Worm (Caenorhabditis elegans) whole organism, L1 larva: ENCODE data around the gene W03C9.1.

ENCODE experiments used
- C16A3.4 ChIP-seq: fragments of 150-350 bp; optimal IDR thresholded peaks from 2 replicates; lab custom pipeline; 2014; ENCODE audit warnings: missing biosample characterization, missing genetic modification characterization
- C34B4.2 ChIP-seq: sonication (generic microtip); optimal IDR thresholded peaks from 2 replicates; lab custom pipeline; 2017; ENCODE audit warnings: mild to moderate bottlenecking, missing genetic modification characterization, missing compliant biosample characterization
- F16B12.6 ChIP-seq: fragments of 150-350 bp; optimal IDR thresholded peaks from 2 replicates; lab custom pipeline; 2014; ENCODE audit warnings: missing biosample characterization, missing genetic modification characterization
- blmp-1 ChIP-seq: fragments of 150-350 bp; optimal IDR thresholded peaks from 2 replicates; lab custom pipeline; 2014; ENCODE audit warnings: missing biosample characterization, missing genetic modification characterization
- ceh-88 ChIP-seq: fragments of 200-800 bp; sonication (Bioruptor generic); IDR thresholded peaks from 2 replicates; pipeline ENCODE4 v1.3.6; 2022; ENCODE audit warnings: missing genetic modification characterization, missing compliant biosample characterization
- ceh-90 ChIP-seq: sonication (generic microtip); optimal IDR thresholded peaks from 2 replicates; lab custom pipeline; 2016; ENCODE audit warnings: missing genetic modification characterization, missing compliant biosample characterization
- ces-1 ChIP-seq: fragments of 150-350 bp; optimal IDR thresholded peaks from 2 replicates; lab custom pipeline; 2014; ENCODE audit warnings: missing biosample characterization, missing genetic modification reagents, missing genetic modification characterization
- dsc-1 ChIP-seq: sonication (generic microtip); optimal IDR thresholded peaks from 2 replicates; lab custom pipeline; 2016; ENCODE audit warnings: mild to moderate bottlenecking, missing genetic modification characterization, missing compliant biosample characterization
- efl-3 ChIP-seq: fragments of 200-800 bp; sonication (Bioruptor generic); optimal IDR thresholded peaks from 2 replicates; lab custom pipeline; 2018; ENCODE audit warnings: mild to moderate bottlenecking, missing genetic modification characterization, missing compliant biosample characterization
- hlh-4 ChIP-seq: sonication (generic microtip); optimal IDR thresholded peaks from 2 replicates; lab custom pipeline; 2016; ENCODE audit warnings: mild to moderate bottlenecking, missing genetic modification characterization, missing compliant biosample characterization
- hpl-2 ChIP-seq: fragments of 150-350 bp; optimal IDR thresholded peaks from 2 replicates; lab custom pipeline; 2014; ENCODE audit warnings: missing biosample characterization, missing genetic modification reagents, missing genetic modification characterization
- irx-1 ChIP-seq: sonication (generic microtip); optimal IDR thresholded peaks from 2 replicates; lab custom pipeline; 2016; ENCODE audit warnings: missing genetic modification characterization, missing compliant biosample characterization
- nhr-19 ChIP-seq: fragments of 200-800 bp; sonication (Bioruptor generic); conservative IDR thresholded peaks from 2 replicates; pipeline ENCODE4 v1.3.6; 2022; ENCODE audit warnings: missing genetic modification characterization, missing compliant biosample characterization
- nhr-28 ChIP-seq: fragments of 150-350 bp; optimal IDR thresholded peaks from 2 replicates; lab custom pipeline; 2014; ENCODE audit warnings: missing biosample characterization, missing genetic modification characterization
- pag-3 ChIP-seq: sonication (generic microtip); optimal IDR thresholded peaks from 2 replicates; lab custom pipeline; 2017; ENCODE audit warnings: missing genetic modification characterization, mild to moderate bottlenecking, missing compliant biosample characterization, antibody characterized with exemption, borderline replicate concordance; ENCODE audit not compliant: insufficient read depth
- rnt-1 ChIP-seq: sonication (generic microtip); optimal IDR thresholded peaks from 2 replicates; lab custom pipeline; 2016; ENCODE audit warnings: mild to moderate bottlenecking, missing genetic modification characterization, moderate library complexity, missing compliant biosample characterization
- unc-30 ChIP-seq: sonication (generic microtip); optimal IDR thresholded peaks from 2 replicates; lab custom pipeline; 2017; ENCODE audit warnings: missing biosample characterization, missing genetic modification characterization
- unc-98 ChIP-seq: fragments of 200-800 bp; sonication (Bioruptor generic); IDR thresholded peaks from 2 replicates; pipeline ENCODE4 v1.3.6; 2022; ENCODE audit warnings: missing genetic modification characterization, missing compliant biosample characterization

W03C9.1 gene

ce11 chrII:11914304-11914703, 47.6 kb downstream of the W03C9.1 start, which contains the start of gene ZK930.7:
ZK930.7 (plus strand) TSS chrII:11914604.
- TF ChIP-seq C16A3.4 (tag; lab: Kevin White, UChicago), result no peak
- TF ChIP-seq F16B12.6 (tag; lab: Kevin White, UChicago), result no peak
- TF ChIP-seq blmp-1 (tag; lab: Kevin White, UChicago), result no peak
- TF ChIP-seq efl-3 (GFP tag; lab: Kevin White, UChicago), result no peak
- no peak for TF ChIP-seq unc-98
- no peak for TF ChIP-seq C34B4.2 (tag; lab: Kevin White, UChicago)
- no peak for TF ChIP-seq unc-30 (tag; lab: Kevin White, UChicago)
- no peak for TF ChIP-seq rnt-1
- no peak for TF ChIP-seq ceh-88
- TF ChIP-seq nhr-19 (GFP tag; lab: Robert Waterston, UW), result no peak
- no peak for TF ChIP-seq hlh-4 (tag; lab: Kevin White, UChicago)
- TF ChIP-seq dsc-1 (tag; lab: Kevin White, UChicago), result no peak
- TF ChIP-seq pag-3, result no peak
- TF ChIP-seq ces-1, result no peak
- TF ChIP-seq irx-1 (tag; lab: Kevin White, UChicago), result no peak
- no peak for TF ChIP-seq hpl-2 (GFP tag; lab: Kevin White, UChicago)
- TF ChIP-seq ceh-90 (tag; lab: Kevin White, UChicago), result no peak
- TF ChIP-seq nhr-28 (tag; lab: Kevin White, UChicago), result no peak
